Worm (Caenorhabditis elegans) whole organism, late embryonic: ENCODE results near the gene hpo-40.
A peak's percentile ranks its signal among the peaks of the same experiment; 100 is the strongest.

Experiments
- C08G9.2 ChIP-seq: sonication (generic microtip); optimal IDR thresholded peaks from 2 replicates; lab custom pipeline; 2016; ENCODE audit warnings: mild to moderate bottlenecking, missing genetic modification characterization, moderate library complexity, missing compliant biosample characterization
- C38D4.7 ChIP-seq: fragments of 200-800 bp; sonication (Bioruptor generic); optimal IDR thresholded peaks from 2 replicates; lab custom pipeline; 2018; ENCODE audit warnings: mild to moderate bottlenecking, missing genetic modification characterization, moderate library complexity, missing compliant biosample characterization
- K09A11.1 ChIP-seq: sonication (generic microtip); optimal IDR thresholded peaks from 2 replicates; lab custom pipeline; 2017; ENCODE audit warnings: antibody characterized with exemption, mild to moderate bottlenecking, missing genetic modification characterization, missing compliant biosample characterization; ENCODE audit not compliant: insufficient read depth
- T23F11.4 ChIP-seq: fragments of 200-800 bp; sonication (Bioruptor generic); optimal IDR thresholded peaks from 2 replicates; lab custom pipeline; 2018; ENCODE audit warnings: mild to moderate bottlenecking, missing genetic modification characterization, missing compliant biosample characterization
- Y22D7AL.16 ChIP-seq: sonication (generic microtip); optimal IDR thresholded peaks from 2 replicates; lab custom pipeline; 2016; ENCODE audit warnings: missing genetic modification characterization, missing compliant biosample characterization
- ahr-1 ChIP-seq: sonication (generic microtip); optimal IDR thresholded peaks from 2 replicates; lab custom pipeline; 2016; ENCODE audit warnings: missing genetic modification characterization, missing compliant biosample characterization
- ama-1 ChIP-seq: fragments of 150-350 bp; optimal IDR thresholded peaks from 2 replicates; lab custom pipeline; 2014
- ceh-14 ChIP-seq: sonication (generic microtip); optimal IDR thresholded peaks from 2 replicates; lab custom pipeline; 2016; ENCODE audit warnings: missing genotype, missing genetic modification characterization, missing compliant biosample characterization
- ceh-18 ChIP-seq: sonication (generic microtip); optimal IDR thresholded peaks from 2 replicates; lab custom pipeline; 2016; ENCODE audit warnings: missing genetic modification characterization, missing compliant biosample characterization
- ceh-19 ChIP-seq: fragments of 200-800 bp; sonication (Bioruptor generic); optimal IDR thresholded peaks from 2 replicates; lab custom pipeline; 2018; ENCODE audit warnings: mild to moderate bottlenecking, missing genetic modification characterization, missing compliant biosample characterization
- ceh-22 ChIP-seq: sonication (generic microtip); optimal IDR thresholded peaks from 2 replicates; lab custom pipeline; 2017; ENCODE audit warnings: missing biosample characterization, missing genetic modification characterization
- ceh-34 ChIP-seq: sonication (generic microtip); optimal IDR thresholded peaks from 2 replicates; lab custom pipeline; 2016; ENCODE audit warnings: mild to moderate bottlenecking, missing genetic modification characterization, missing compliant biosample characterization
- ceh-48 ChIP-seq: sonication (generic microtip); optimal IDR thresholded peaks from 2 replicates; lab custom pipeline; 2016; ENCODE audit warnings: missing genetic modification characterization, inconsistent platforms, missing compliant biosample characterization
- che-1 ChIP-seq: sonication (generic microtip); optimal IDR thresholded peaks from 2 replicates; lab custom pipeline; 2016; ENCODE audit warnings: mild to moderate bottlenecking, missing genetic modification characterization, missing compliant biosample characterization
- dmd-4 ChIP-seq: sonication (generic microtip); optimal IDR thresholded peaks from 2 replicates; lab custom pipeline; 2016; ENCODE audit warnings: borderline replicate concordance, missing genetic modification characterization, missing compliant biosample characterization
- elt-2 ChIP-seq: sonication (generic microtip); optimal IDR thresholded peaks from 2 replicates; lab custom pipeline; 2016; ENCODE audit warnings: missing genetic modification reagents, missing genetic modification characterization, missing compliant biosample characterization
- elt-4 ChIP-seq: sonication (generic microtip); optimal IDR thresholded peaks from 2 replicates; lab custom pipeline; 2016; ENCODE audit warnings: missing genetic modification characterization, missing compliant biosample characterization
- ets-4 ChIP-seq: sonication (generic microtip); optimal IDR thresholded peaks from 2 replicates; lab custom pipeline; 2016; ENCODE audit warnings: missing genetic modification characterization, missing compliant biosample characterization
- fax-1 ChIP-seq: sonication (generic microtip); optimal IDR thresholded peaks from 2 replicates; lab custom pipeline; 2016; ENCODE audit warnings: missing genotype, missing genetic modification characterization, missing compliant biosample characterization
- fkh-10 ChIP-seq: fragments of 150-350 bp; optimal IDR thresholded peaks from 2 replicates; lab custom pipeline; 2014; ENCODE audit warnings: missing biosample characterization, missing genetic modification reagents, missing genetic modification characterization
- gmeb-2 ChIP-seq: sonication (generic microtip); optimal IDR thresholded peaks from 2 replicates; lab custom pipeline; 2016; ENCODE audit warnings: missing genetic modification characterization, inconsistent platforms, missing compliant biosample characterization
- hlh-13 ChIP-seq: fragments of 200-800 bp; sonication (Bioruptor generic); optimal IDR thresholded peaks from 2 replicates; lab custom pipeline; 2018; ENCODE audit warnings: mild to moderate bottlenecking, missing genetic modification characterization, missing compliant biosample characterization
- hlh-30 ChIP-seq: sonication (generic microtip); optimal IDR thresholded peaks from 2 replicates; lab custom pipeline; 2017; ENCODE audit warnings: antibody characterized with exemption, missing genetic modification characterization, missing compliant biosample characterization; ENCODE audit not compliant: insufficient read depth
- hlh-6 ChIP-seq: sonication (generic microtip); optimal IDR thresholded peaks from 2 replicates; lab custom pipeline; 2016; ENCODE audit warnings: missing genotype, missing genetic modification characterization, missing compliant biosample characterization
- lim-6 ChIP-seq: sonication (generic microtip); optimal IDR thresholded peaks from 2 replicates; lab custom pipeline; 2016; ENCODE audit warnings: missing genetic modification characterization, missing compliant biosample characterization
- lin-11 ChIP-seq: fragments of 200-800 bp; sonication (Bioruptor generic); optimal IDR thresholded peaks from 2 replicates; lab custom pipeline; 2018; ENCODE audit warnings: mild to moderate bottlenecking, missing genetic modification characterization, missing compliant biosample characterization
- madf-2 ChIP-seq: sonication (generic microtip); optimal IDR thresholded peaks from 2 replicates; lab custom pipeline; 2017; ENCODE audit warnings: missing genetic modification characterization, missing compliant biosample characterization
- mec-3 ChIP-seq: sonication (generic microtip); optimal IDR thresholded peaks from 2 replicates; lab custom pipeline; 2016; ENCODE audit warnings: borderline replicate concordance, missing genetic modification characterization, missing compliant biosample characterization
- nhr-11 ChIP-seq: fragments of 150-350 bp; optimal IDR thresholded peaks from 2 replicates; lab custom pipeline; 2014; ENCODE audit warnings: missing biosample characterization, missing genetic modification characterization
- npax-4 ChIP-seq: sonication (generic microtip); optimal IDR thresholded peaks from 2 replicates; lab custom pipeline; 2016; ENCODE audit warnings: missing genetic modification characterization, missing compliant biosample characterization
- odd-2 ChIP-seq: sonication (generic microtip); optimal IDR thresholded peaks from 2 replicates; lab custom pipeline; 2017; ENCODE audit warnings: antibody characterized with exemption, mild to moderate bottlenecking, missing genetic modification characterization, missing compliant biosample characterization
- pag-3 ChIP-seq: sonication (generic microtip); optimal IDR thresholded peaks from 2 replicates; lab custom pipeline; 2016; ENCODE audit warnings: missing compliant biosample characterization, missing genetic modification characterization, borderline replicate concordance
- pha-2 ChIP-seq: sonication (generic microtip); optimal IDR thresholded peaks from 2 replicates; lab custom pipeline; 2017; ENCODE audit warnings: mild to moderate bottlenecking, missing genetic modification characterization, missing compliant biosample characterization
- pros-1 ChIP-seq: fragments of 150-350 bp; optimal IDR thresholded peaks from 2 replicates; lab custom pipeline; 2014; ENCODE audit warnings: missing biosample characterization, missing genetic modification reagents, missing genetic modification characterization
- sox-4 ChIP-seq: sonication (generic microtip); optimal IDR thresholded peaks from 2 replicates; lab custom pipeline; 2017; ENCODE audit warnings: mild to moderate bottlenecking, missing genetic modification characterization, inconsistent platforms, missing compliant biosample characterization
- tbx-7 ChIP-seq: sonication (generic microtip); optimal IDR thresholded peaks from 2 replicates; lab custom pipeline; 2016; ENCODE audit warnings: missing genotype, missing genetic modification characterization, missing compliant biosample characterization
- unc-3 ChIP-seq, 2 experiments: fragments of 200-800 bp in 1 of 2; sonication (Bioruptor generic) in 1 of 2; sonication (generic microtip) in 1 of 2; conservative IDR thresholded peaks in 1 of 2; optimal IDR thresholded peaks in 1 of 2; 2 replicates each; pipeline versions ENCODE4 v1.3.6 to Lab custom; 2016 to 2022; ENCODE audit warnings: missing compliant biosample characterization in 2 of 2, missing genetic modification characterization in 2 of 2, missing genetic modification reagents in 1 of 2
- unc-55 ChIP-seq: sonication (generic microtip); optimal IDR thresholded peaks from 2 replicates; lab custom pipeline; 2017; ENCODE audit warnings: missing biosample characterization, missing genetic modification reagents, missing genetic modification characterization
- zip-5 ChIP-seq: sonication (generic microtip); optimal IDR thresholded peaks from 2 replicates; lab custom pipeline; 2016; ENCODE audit warnings: missing genetic modification characterization, missing compliant biosample characterization
- ztf-16 ChIP-seq: sonication (generic microtip); optimal IDR thresholded peaks from 2 replicates; lab custom pipeline; 2017; ENCODE audit warnings: missing genetic modification characterization, missing compliant biosample characterization

Gene hpo-40

DNA sequence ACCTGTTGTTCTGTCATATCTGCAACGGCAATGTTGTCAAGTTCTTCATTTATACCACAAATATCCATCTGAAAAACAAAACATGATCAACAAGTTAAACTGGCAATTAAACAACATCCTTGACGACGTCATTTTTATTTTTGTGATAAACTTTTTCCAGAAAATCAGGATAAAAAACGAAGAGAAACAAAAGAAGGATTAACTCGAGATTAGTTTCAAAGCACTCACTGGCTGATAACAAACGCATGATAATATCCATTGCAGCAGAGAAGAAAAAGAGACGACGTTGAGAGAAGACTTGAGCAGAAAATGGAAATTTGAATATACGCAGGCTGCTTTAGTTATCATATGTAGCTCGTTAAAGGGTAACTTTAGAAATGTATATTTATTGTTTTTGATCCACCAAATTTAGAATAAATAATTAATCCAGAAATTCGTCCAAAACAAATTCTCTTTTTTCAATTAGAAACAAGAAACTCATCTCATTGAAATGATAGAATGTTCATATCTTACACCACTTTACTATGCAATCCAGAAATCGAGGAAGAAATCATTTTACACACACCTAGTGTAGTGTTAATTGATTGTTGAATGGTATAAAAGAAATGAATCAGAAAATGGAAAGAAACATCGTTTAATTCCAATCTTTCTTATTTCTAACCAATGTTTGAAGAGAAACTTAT is 28.5 kb downstream of the hpo-40 start, which contains the start of the genes C12D8.21 and col-148:
C12D8.21 (minus strand) TSS at position 68 of the 683 bp plus-strand sequence.
col-148 (plus strand) TSS at position 633 of the 683 bp plus-strand sequence.
- TF ChIP-seq ceh-18 (tag; lab: Kevin White, UChicago), result no peak
- no peak for TF ChIP-seq ceh-34
- no peak for TF ChIP-seq lim-6 (tag; lab: Kevin White, UChicago)
- no peak for TF ChIP-seq ztf-16 (tag; lab: Kevin White, UChicago)
- no peak for TF ChIP-seq K09A11.1 (tag; lab: Kevin White, UChicago)
- no peak for TF ChIP-seq C38D4.7 (GFP tag; lab: Kevin White, UChicago)
- TF ChIP-seq T23F11.4 (GFP tag; lab: Kevin White, UChicago), result no peak
- TF ChIP-seq lin-11 (tag; lab: Kevin White, UChicago), result no peak
- no peak for TF ChIP-seq hlh-30
- TF ChIP-seq ceh-48, result no peak
- no peak for TF ChIP-seq hlh-13 (GFP tag; lab: Kevin White, UChicago)
- no peak for TF ChIP-seq Y22D7AL.16 (tag; lab: Kevin White, UChicago)

DNA sequence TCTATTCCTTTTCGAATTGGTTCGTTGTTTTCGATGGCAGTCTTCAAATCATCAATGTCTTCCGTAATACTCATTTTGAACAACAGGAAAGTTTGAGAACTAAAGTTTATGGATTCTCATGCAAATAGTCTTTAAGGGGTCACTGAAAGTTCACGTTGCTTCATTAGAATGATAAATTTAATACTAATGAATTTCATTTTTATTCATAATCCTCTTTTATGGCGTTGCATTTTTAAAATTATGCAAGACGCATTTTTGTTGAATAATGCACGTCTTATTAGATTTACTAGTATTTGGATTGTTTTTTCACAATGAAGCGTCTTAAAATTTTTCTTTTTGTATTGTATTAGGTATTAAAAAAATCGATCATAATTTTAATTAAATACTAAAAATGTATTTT is 30.4 kb downstream of the hpo-40 start, which contains the start of gene C12D8.9:
C12D8.9 (minus strand) TSS at position 101 of the 400 bp plus-strand sequence.
- TF ChIP-seq pros-1 (no peak), ahr-1 (tag; lab: Kevin White, UChicago) (no peak), nhr-11 (tag; lab: Kevin White, UChicago) (no peak), gmeb-2 (tag; lab: Kevin White, UChicago) (no peak), mec-3 (tag; lab: Kevin White, UChicago) (no peak), ceh-18 (tag; lab: Kevin White, UChicago) (no peak), unc-55 (GFP tag; lab: Kevin White, UChicago) (no peak), ceh-22 (tag; lab: Kevin White, UChicago) (no peak), odd-2 (no peak), ets-4 (tag; lab: Kevin White, UChicago) (no peak), zip-5 (tag; lab: Kevin White, UChicago) (no peak), fax-1 (tag; lab: Kevin White, UChicago) (no peak), ceh-14 (tag; lab: Kevin White, UChicago) (no peak), npax-4 (tag; lab: Kevin White, UChicago) (no peak), tbx-7 (tag; lab: Kevin White, UChicago) (no peak), C08G9.2 (tag; lab: Kevin White, UChicago) (no peak), ama-1 (lab: Kevin White, UChicago) (no peak), unc-3 (GFP tag; conservative IDR thresholded peaks at IDR 0.05; lab: Robert Waterston, UW) (no peak), unc-3 (tag; optimal IDR thresholded peaks at IDR 0.05; lab: Kevin White, UChicago) (no peak), pha-2 (tag; lab: Kevin White, UChicago) (no peak), sox-4 (no peak)

DNA sequence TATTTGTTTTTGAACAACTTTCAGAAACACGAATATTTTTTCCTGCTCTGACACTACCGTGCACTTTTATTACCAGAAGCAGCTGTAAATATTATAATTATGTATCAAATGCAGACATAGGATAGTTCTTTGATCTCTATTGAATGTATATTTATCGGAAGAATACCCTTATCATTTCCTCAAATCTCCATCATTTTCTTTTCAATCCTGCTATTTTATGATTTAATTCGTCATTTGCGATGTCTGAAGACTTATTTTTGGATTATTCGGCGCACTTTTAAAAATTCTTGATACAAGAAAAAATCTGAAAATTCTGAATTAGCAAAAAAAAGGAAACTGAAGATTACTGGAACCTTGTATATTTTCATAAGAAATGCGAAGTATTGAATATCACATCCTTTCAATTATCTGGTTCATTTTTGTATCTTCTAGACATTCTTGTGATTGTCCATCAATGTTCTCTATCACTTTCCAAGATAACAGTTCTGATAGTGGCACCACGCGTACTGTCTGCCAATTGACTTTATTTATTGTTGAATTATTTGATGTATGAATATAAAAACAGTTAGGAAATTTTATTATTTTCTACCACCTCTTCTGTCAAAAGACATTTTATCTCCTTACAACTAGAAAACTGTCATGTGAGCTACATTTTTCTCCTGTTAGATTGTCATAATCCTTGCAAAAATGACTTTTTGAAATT is 31.4 kb downstream of the hpo-40 start:
- TF ChIP-seq elt-4 (tag; lab: Kevin White, UChicago) (no peak), elt-2 (tag; lab: Kevin White, UChicago) (peak; percentile 76)
- TF ChIP-seq, all 69 proteins: peak for 1

DNA sequence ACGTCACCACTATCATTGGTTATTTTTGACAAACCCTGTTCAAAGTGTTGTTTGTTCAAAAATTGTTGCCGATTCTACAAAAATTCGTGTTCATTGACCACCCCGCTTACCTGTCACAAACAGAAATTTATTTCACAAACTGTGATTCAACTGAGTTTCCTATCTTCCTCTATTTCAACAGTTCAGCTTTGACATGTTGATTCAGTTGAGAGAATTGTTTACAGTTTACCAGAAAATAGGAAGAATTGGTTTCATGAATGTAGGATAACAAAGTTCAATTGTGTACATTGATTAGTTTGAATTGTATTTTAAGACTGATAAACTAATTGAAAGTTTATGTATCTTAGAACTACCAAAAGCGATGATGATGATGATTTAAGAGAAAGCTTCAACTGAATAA is 32.9 kb downstream of the hpo-40 start:
- no peak for TF ChIP-seq hlh-6 (tag; lab: Kevin White, UChicago)
- no peak for TF ChIP-seq nhr-11 (tag; lab: Kevin White, UChicago)
- TF ChIP-seq pag-3 (tag; lab: Kevin White, UChicago), result no peak
- no peak for TF ChIP-seq odd-2
- no peak for TF ChIP-seq che-1
- no peak for TF ChIP-seq ceh-19 (GFP tag; lab: Kevin White, UChicago)
- no peak for TF ChIP-seq hlh-30
- no peak for TF ChIP-seq dmd-4 (tag; lab: Kevin White, UChicago)
- TF ChIP-seq ets-4 (tag; lab: Kevin White, UChicago), result no peak
- TF ChIP-seq madf-2 (tag; lab: Kevin White, UChicago), result no peak
- no peak for TF ChIP-seq fkh-10 (GFP tag; lab: Kevin White, UChicago)
